Fruit fly (Drosophila melanogaster) whole organism, embryonic: ENCODE data around the gene Ugt35E2.

ENCODE experiments used
- Aef1 ChIP-seq: fragments of 200-800 bp; sonication (Bioruptor generic); IDR thresholded peaks from 3 replicates; pipeline ENCODE4 v1.3.6; 2022; ENCODE audit warnings: missing biosample characterization, missing genetic modification characterization
- Antp ChIP-seq: fragments of 200-800 bp; sonication (Bioruptor generic); optimal IDR thresholded peaks from 3 replicates; lab custom pipeline; 2016; ENCODE audit warnings: missing biosample characterization, missing genetic modification characterization
- B-H2 ChIP-seq: fragments of 200-800 bp; sonication (Bioruptor generic); optimal IDR thresholded peaks from 2 replicates; lab custom pipeline; 2018; ENCODE audit warnings: missing biosample characterization, mild to moderate bottlenecking, missing genetic modification characterization
- Bgb ChIP-seq: fragments of 200-800 bp; sonication (Bioruptor generic); IDR thresholded peaks from 2 replicates; pipeline ENCODE4 v1.3.6; 2022; ENCODE audit warnings: missing biosample characterization, missing genetic modification characterization; ENCODE audit not compliant: partially characterized antibody
- C15 ChIP-seq: fragments of 200-800 bp; sonication (Bioruptor generic); IDR thresholded peaks from 3 replicates; pipeline ENCODE4 v1.3.6; 2022; ENCODE audit warnings: missing biosample characterization, missing genetic modification characterization
- CG10321 ChIP-seq: fragments of 200-800 bp; sonication (Bioruptor generic); IDR thresholded peaks from 2 replicates; pipeline ENCODE4 v1.3.6; 2022; ENCODE audit warnings: missing biosample characterization, missing genetic modification characterization
- CG11504 ChIP-seq: fragments of 200-800 bp; sonication (Bioruptor generic); optimal IDR thresholded peaks from 3 replicates; lab custom pipeline; 2019; ENCODE audit warnings: missing biosample characterization, mild to moderate bottlenecking, missing genetic modification characterization, moderate library complexity
- CG12236 ChIP-seq: fragments of 200-800 bp; sonication (Bioruptor generic); optimal IDR thresholded peaks from 2 replicates; lab custom pipeline; 2016; ENCODE audit warnings: missing biosample characterization, missing genetic modification characterization
- CG14965 ChIP-seq: fragments of 200-800 bp; sonication (Bioruptor generic); optimal IDR thresholded peaks from 2 replicates; lab custom pipeline; 2016; ENCODE audit warnings: missing biosample characterization, missing genetic modification characterization, borderline replicate concordance
- CG15696 ChIP-seq: fragments of 200-800 bp; sonication (Bioruptor generic); optimal IDR thresholded peaks from 2 replicates; lab custom pipeline; 2019; ENCODE audit warnings: missing biosample characterization, mild to moderate bottlenecking, missing genetic modification characterization, moderate library complexity
- CG1647 ChIP-seq: fragments of 200-800 bp; sonication (Bioruptor generic); optimal IDR thresholded peaks from 3 replicates; lab custom pipeline; 2016; ENCODE audit warnings: missing biosample characterization, missing genetic modification characterization
- CG17385 ChIP-seq: fragments of 200-800 bp; sonication (Bioruptor generic); optimal IDR thresholded peaks from 3 replicates; lab custom pipeline; 2018; ENCODE audit warnings: missing biosample characterization, mild to moderate bottlenecking, missing genetic modification characterization
- CG17912 ChIP-seq: fragments of 200-800 bp; sonication (Bioruptor generic); optimal IDR thresholded peaks from 2 replicates; lab custom pipeline; 2018; ENCODE audit warnings: missing biosample characterization, mild to moderate bottlenecking, missing genetic modification characterization
- CG18599 ChIP-seq: fragments of 200-800 bp; sonication (Bioruptor generic); optimal IDR thresholded peaks from 3 replicates; lab custom pipeline; 2017; ENCODE audit warnings: missing biosample characterization, missing genetic modification characterization, mild to moderate bottlenecking, moderate library complexity, missing genetic modification reagents
- CG18764 ChIP-seq: fragments of 200-800 bp; sonication (Bioruptor generic); optimal IDR thresholded peaks from 3 replicates; lab custom pipeline; 2016; ENCODE audit warnings: missing biosample characterization, missing genetic modification characterization
- CG31224 ChIP-seq: fragments of 200-800 bp; sonication (Bioruptor generic); IDR thresholded peaks from 2 replicates; pipeline ENCODE4 v1.3.6; 2022; ENCODE audit warnings: missing biosample characterization, missing genetic modification characterization
- CG31388 ChIP-seq: fragments of 200-800 bp; sonication (Bioruptor generic); optimal IDR thresholded peaks from 2 replicates; lab custom pipeline; 2016; ENCODE audit warnings: missing biosample characterization, missing genetic modification characterization
- CG32772 ChIP-seq: fragments of 200-800 bp; sonication (Bioruptor generic); IDR thresholded peaks from 2 replicates; pipeline ENCODE4 v1.3.6; 2022; ENCODE audit warnings: missing biosample characterization, missing genetic modification characterization
- CG34224 ChIP-seq: fragments of 200-800 bp; sonication (Bioruptor generic); IDR thresholded peaks from 3 replicates; pipeline ENCODE4 v1.3.6; 2022; ENCODE audit warnings: missing biosample characterization, missing genetic modification characterization; ENCODE audit not compliant: partially characterized antibody
- CG6654 ChIP-seq: fragments of 200-800 bp; sonication (Bioruptor generic); optimal IDR thresholded peaks from 2 replicates; lab custom pipeline; 2017; ENCODE audit warnings: missing biosample characterization, mild to moderate bottlenecking, missing genetic modification characterization
- CkIIα-i1 ChIP-seq: fragments of 200-800 bp; sonication (Bioruptor generic); IDR thresholded peaks from 2 replicates; pipeline ENCODE4 v1.3.6; 2022; ENCODE audit warnings: missing biosample characterization, missing genetic modification characterization
- CrebB ChIP-seq: fragments of 200-800 bp; sonication (Bioruptor generic); optimal IDR thresholded peaks from 3 replicates; lab custom pipeline; 2018; ENCODE audit warnings: missing biosample characterization, mild to moderate bottlenecking, missing genetic modification characterization
- E2f1 ChIP-seq: fragments of 200-800 bp; sonication (Bioruptor generic); IDR thresholded peaks from 2 replicates; pipeline ENCODE4 v1.3.6; 2022; ENCODE audit warnings: missing biosample characterization, missing genetic modification characterization
- Lhr ChIP-seq: fragments of 200-800 bp; sonication (Bioruptor generic); optimal IDR thresholded peaks from 3 replicates; lab custom pipeline; 2017; ENCODE audit warnings: mild to moderate bottlenecking, missing biosample characterization, missing genetic modification reagents, missing genetic modification characterization
- Oaz ChIP-seq: fragments of 200-800 bp; sonication (Bioruptor generic); IDR thresholded peaks from 2 replicates; pipeline ENCODE4 v1.3.6; 2022; ENCODE audit warnings: missing biosample characterization, missing genetic modification characterization
- Pdp1 ChIP-seq, 2 experiments: fragments of 200-800 bp; sonication (Bioruptor generic); optimal IDR thresholded peaks; 3 replicates each; lab custom pipeline; 2016; ENCODE audit warnings: missing biosample characterization in 2 of 2, missing genetic modification characterization in 2 of 2, mild to moderate bottlenecking in 1 of 2, moderate library complexity in 1 of 2
- Six4 ChIP-seq: fragments of 200-800 bp; sonication (Bioruptor generic); optimal IDR thresholded peaks from 2 replicates; lab custom pipeline; 2016; ENCODE audit warnings: missing biosample characterization, missing genetic modification characterization
- Taf1 ChIP-seq: fragments of 200-800 bp; sonication (Bioruptor generic); IDR thresholded peaks from 2 replicates; pipeline ENCODE4 v1.3.6; 2022; ENCODE audit warnings: missing biosample characterization, missing genetic modification characterization
- Usf ChIP-seq: fragments of 200-800 bp; sonication (Bioruptor generic); optimal IDR thresholded peaks from 2 replicates; lab custom pipeline; 2017; ENCODE audit warnings: missing genotype, missing biosample characterization, missing genetic modification characterization
- aop ChIP-seq: fragments of 200-800 bp; sonication (Bioruptor generic); IDR thresholded peaks from 2 replicates; pipeline ENCODE4 v1.3.6; 2022; ENCODE audit warnings: missing biosample characterization, missing genetic modification characterization
- btn ChIP-seq: fragments of 200-800 bp; sonication (Bioruptor generic); optimal IDR thresholded peaks from 2 replicates; lab custom pipeline; 2016; ENCODE audit warnings: missing biosample characterization, missing genetic modification characterization
- cg ChIP-seq: fragments of 200-800 bp; sonication (Bioruptor generic); optimal IDR thresholded peaks from 3 replicates; lab custom pipeline; 2019; ENCODE audit warnings: missing biosample characterization, mild to moderate bottlenecking, missing genetic modification characterization, moderate library complexity
- chif ChIP-seq, 2 experiments: fragments of 200-800 bp; sonication (Bioruptor generic); optimal IDR thresholded peaks; 3 replicates each; lab custom pipeline; 2016; ENCODE audit warnings: missing biosample characterization in 2 of 2, missing genetic modification characterization in 2 of 2
- chn ChIP-seq: fragments of 200-800 bp; sonication (Bioruptor generic); optimal IDR thresholded peaks from 2 replicates; lab custom pipeline; 2016; ENCODE audit warnings: missing biosample characterization, missing genetic modification characterization
- danr ChIP-seq: fragments of 200-800 bp; sonication (Bioruptor generic); IDR thresholded peaks from 2 replicates; pipeline ENCODE4 v1.3.6; 2022; ENCODE audit warnings: missing biosample characterization, missing genetic modification characterization
- dati ChIP-seq: fragments of 200-800 bp; sonication (Bioruptor generic); IDR thresholded peaks from 2 replicates; pipeline ENCODE4 v1.3.6; 2022; ENCODE audit warnings: missing biosample characterization, missing genetic modification characterization
- dpn ChIP-seq, 2 experiments: fragments of 200-800 bp; sonication (Bioruptor generic); optimal IDR thresholded peaks; 3 replicates each; lab custom pipeline; 2016; ENCODE audit warnings: missing biosample characterization in 2 of 2, missing genetic modification characterization in 2 of 2
- dysf ChIP-seq: fragments of 200-800 bp; sonication (Bioruptor generic); IDR thresholded peaks from 3 replicates; pipeline ENCODE4 v1.3.6; 2022; ENCODE audit warnings: missing biosample characterization, missing genetic modification characterization
- ken ChIP-seq: fragments of 200-800 bp; sonication (Bioruptor generic); IDR thresholded peaks from 3 replicates; pipeline ENCODE4 v1.3.6; 2022; ENCODE audit warnings: missing biosample characterization, missing genetic modification characterization
- pfk ChIP-seq: fragments of 200-800 bp; sonication (Bioruptor generic); optimal IDR thresholded peaks from 2 replicates; lab custom pipeline; 2018; ENCODE audit warnings: missing biosample characterization, mild to moderate bottlenecking, missing genetic modification characterization, moderate library complexity
- prd ChIP-seq, 3 experiments: fragments of >200 bp in 2 of 3; fragments of 200-800 bp in 1 of 3; sonication (Bioruptor generic) in 1 of 3; optimal IDR thresholded peaks in 2 of 3; IDR thresholded peaks in 1 of 3; 2 replicates in 2 of 3; 3 replicates in 1 of 3; pipeline versions ENCODE4 v1.3.6 to Lab custom; 2017 to 2022; ENCODE audit warnings: missing biosample characterization in 1 of 3, missing genetic modification characterization in 1 of 3
- sima ChIP-seq: fragments of 200-800 bp; sonication (Bioruptor generic); optimal IDR thresholded peaks from 2 replicates; lab custom pipeline; 2016; ENCODE audit warnings: missing biosample characterization, missing genetic modification characterization
- slbo ChIP-seq: fragments of 200-800 bp; sonication (Bioruptor generic); IDR thresholded peaks from 2 replicates; pipeline ENCODE4 v1.3.6; 2022; ENCODE audit warnings: missing biosample characterization, missing genetic modification characterization
- sna ChIP-seq: fragments of 200-800 bp; sonication (Bioruptor generic); IDR thresholded peaks from 2 replicates; pipeline ENCODE4 v1.3.6; 2022; ENCODE audit warnings: missing biosample characterization, missing genetic modification characterization; ENCODE audit not compliant: partially characterized antibody
- sug ChIP-seq: fragments of 200-800 bp; optimal IDR thresholded peaks from 2 replicates; lab custom pipeline; 2019; ENCODE audit warnings: missing biosample characterization, mild to moderate bottlenecking, missing genetic modification characterization, moderate library complexity
- wor ChIP-seq: fragments of 200-800 bp; sonication (Bioruptor generic); IDR thresholded peaks from 2 replicates; pipeline ENCODE4 v1.3.6; 2022; ENCODE audit warnings: missing biosample characterization, missing genetic modification characterization
- zen ChIP-seq: fragments of 200-800 bp; sonication (Bioruptor generic); optimal IDR thresholded peaks from 3 replicates; lab custom pipeline; 2018; ENCODE audit warnings: missing biosample characterization, mild to moderate bottlenecking, missing genetic modification characterization, moderate library complexity
- zen2 ChIP-seq: fragments of 200-800 bp; sonication (Bioruptor generic); IDR thresholded peaks from 3 replicates; pipeline ENCODE4 v1.3.6; 2022; ENCODE audit warnings: missing biosample characterization, missing genetic modification characterization; ENCODE audit not compliant: partially characterized antibody
- zfh2 ChIP-seq: fragments of 200-800 bp; sonication (Bioruptor generic); optimal IDR thresholded peaks from 2 replicates; lab custom pipeline; 2016; ENCODE audit warnings: missing biosample characterization, missing genetic modification characterization

The Ugt35E2 gene

dm6 chr3R:11196648-11197388 lies 29.0 kb upstream of the Ugt35E2 start (continued):
- peak; percentile 81 for TF ChIP-seq CG1647 (GFP tag; lab: Kevin White, UChicago)
- TF ChIP-seq ken (GFP tag; lab: Robert Waterston, UW): peak; percentile 96
- peak; percentile 95 for TF ChIP-seq CrebB (tag; lab: Kevin White, UChicago)
- peak; percentile 99 for TF ChIP-seq dysf
- peak; percentile 90 for TF ChIP-seq dati (GFP tag; lab: Robert Waterston, UW)
- peak; percentile 94 for TF ChIP-seq Taf1 (GFP tag; lab: Robert Waterston, UW)
- TF ChIP-seq wor (GFP tag; lab: Robert Waterston, UW): peak; percentile 99
- TF ChIP-seq CG15696 (tag; lab: Kevin White, UChicago): peak; percentile 90
- peak; percentile 99 for TF ChIP-seq slbo (GFP tag; lab: Robert Waterston, UW)
- no peak for TF ChIP-seq zen2
- peak; percentile 87 for TF ChIP-seq CkIIα-i1
- TF ChIP-seq Lhr: peak; percentile 93
- peak; percentile 88 for TF ChIP-seq CG31388
- peak; percentile 98 for TF ChIP-seq Aef1 (GFP tag; lab: Robert Waterston, UW)
- peak; percentile 93 for TF ChIP-seq B-H2 (GFP tag; lab: Kevin White, UChicago)
- peak; percentile 95 for TF ChIP-seq CG18764
- peak; percentile 98 for TF ChIP-seq CG32772
- TF ChIP-seq Antp (GFP tag; lab: Kevin White, UChicago): peak; percentile 79
- peak; percentile 83 to 96 for TF ChIP-seq Pdp1 (GFP tag; optimal IDR thresholded peaks at IDR 0.05; lab: Kevin White, UChicago)
- TF ChIP-seq chn (GFP tag; lab: Kevin White, UChicago): peak; percentile 81
- peak; percentile 96 for TF ChIP-seq zen
- no peak for TF ChIP-seq aop (GFP tag; lab: Robert Waterston, UW)
- peak; percentile 97 for TF ChIP-seq Oaz (GFP tag; lab: Robert Waterston, UW)
- TF ChIP-seq CG18599 (GFP tag; lab: Kevin White, UChicago): peak; percentile 99
- TF ChIP-seq Six4 (GFP tag; lab: Kevin White, UChicago): peak; percentile 98
- no peak for TF ChIP-seq CG34224 (GFP tag; lab: Robert Waterston, UW)
- no peak for TF ChIP-seq prd (optimal IDR thresholded peaks at IDR 0.05; lab: Kevin White, UChicago)
- peak; percentile 98 for TF ChIP-seq prd (GFP tag; IDR thresholded peaks at IDR 0.05; lab: Robert Waterston, UW)
- TF ChIP-seq CG6654 (GFP tag; lab: Kevin White, UChicago): peak; percentile 95
- peak; percentile 94 for TF ChIP-seq zfh2 (GFP tag; lab: Kevin White, UChicago)
- peak; percentile 96 to 97 for TF ChIP-seq dpn (GFP tag; optimal IDR thresholded peaks at IDR 0.05; lab: Kevin White, UChicago)
- TF ChIP-seq CG14965: no peak
- TF ChIP-seq sug (tag; lab: Kevin White, UChicago): peak; percentile 93
- TF ChIP-seq Bgb (GFP tag; lab: Robert Waterston, UW): peak; percentile 51; the same call in 1 of the 2 replicates
- TF ChIP-seq C15 (GFP tag; lab: Robert Waterston, UW): peak; percentile 96
- TF ChIP-seq CG10321 (GFP tag; lab: Robert Waterston, UW): peak; percentile 79
- TF ChIP-seq pfk: peak; percentile 50
- TF ChIP-seq CG17385 (GFP tag; lab: Kevin White, UChicago): peak; percentile 96
- TF ChIP-seq btn: peak; percentile 10
- peak; percentile 98 for TF ChIP-seq E2f1
- TF ChIP-seq sna (GFP tag; lab: Robert Waterston, UW): no peak
- peak; percentile 97 for TF ChIP-seq danr (GFP tag; lab: Robert Waterston, UW)
- TF ChIP-seq CG11504: peak; percentile 99
- TF ChIP-seq Usf (GFP tag; lab: Kevin White, UChicago): peak; percentile 98
- peak; percentile 96 for TF ChIP-seq CG31224 (GFP tag; lab: Robert Waterston, UW)
- no peak for TF ChIP-seq sima (GFP tag; lab: Kevin White, UChicago)
- peak; percentile 85 for TF ChIP-seq CG17912 (GFP tag; lab: Kevin White, UChicago)
- peak; percentile 68 for TF ChIP-seq cg (GFP tag; lab: Kevin White, UChicago)
- TF ChIP-seq chif (GFP tag; optimal IDR thresholded peaks at IDR 0.05; lab: Kevin White, UChicago): peak; percentile 69 to 88
- TF ChIP-seq CG12236 (GFP tag; lab: Kevin White, UChicago): peak; percentile 31
